Fruit fly (Drosophila melanogaster) whole organism, embryonic: Measurements from ENCODE around the gene CG15643.
A peak's percentile ranks its signal among the peaks of the same experiment; 100 is the strongest.

Source experiments
- BEAF-32 ChIP-seq: fragments of 200-800 bp; sonication (Bioruptor generic); optimal IDR thresholded peaks from 3 replicates; lab custom pipeline; 2017; ENCODE audit warnings: missing biosample characterization, missing genetic modification characterization, mild to moderate bottlenecking, moderate library complexity, missing genetic modification reagents
- CG10366 ChIP-seq: fragments of 200-800 bp; sonication (Bioruptor generic); IDR thresholded peaks from 2 replicates; pipeline ENCODE4 v1.3.6; 2022; ENCODE audit warnings: missing biosample characterization, missing genetic modification characterization
- CG10959 ChIP-seq: fragments of 200-800 bp; sonication (Bioruptor generic); IDR thresholded peaks from 2 replicates; pipeline ENCODE4 v1.3.6; 2022; ENCODE audit warnings: missing biosample characterization, missing genetic modification characterization
- CG11085 ChIP-seq: fragments of 200-800 bp; sonication (Bioruptor generic); IDR thresholded peaks from 2 replicates; pipeline ENCODE4 v1.3.6; 2022; ENCODE audit warnings: missing biosample characterization, missing genetic modification characterization
- CG12299 ChIP-seq: fragments of 200-800 bp; sonication (Bioruptor generic); optimal IDR thresholded peaks from 2 replicates; lab custom pipeline; 2018; ENCODE audit warnings: missing biosample characterization, mild to moderate bottlenecking, missing genetic modification characterization
- CG13287 ChIP-seq: fragments of 200-800 bp; sonication (Bioruptor generic); IDR thresholded peaks from 2 replicates; pipeline ENCODE4 v1.3.6; 2022; ENCODE audit warnings: missing biosample characterization, missing genetic modification characterization; ENCODE audit not compliant: partially characterized antibody
- CG14014 ChIP-seq: fragments of 200-800 bp; sonication (Bioruptor generic); IDR thresholded peaks from 2 replicates; pipeline ENCODE4 v1.3.6; 2022; ENCODE audit warnings: missing biosample characterization, missing genetic modification characterization
- CG15514 ChIP-seq: fragments of 200-800 bp; sonication (Bioruptor generic); optimal IDR thresholded peaks from 3 replicates; lab custom pipeline; 2017; ENCODE audit warnings: missing biosample characterization, missing genetic modification characterization, mild to moderate bottlenecking, moderate library complexity, missing genetic modification reagents
- CG1602 ChIP-seq: fragments of 200-800 bp; sonication (Bioruptor generic); optimal IDR thresholded peaks from 3 replicates; lab custom pipeline; 2016; ENCODE audit warnings: missing biosample characterization, missing genetic modification characterization
- CG1647 ChIP-seq: fragments of 200-800 bp; sonication (Bioruptor generic); optimal IDR thresholded peaks from 3 replicates; lab custom pipeline; 2016; ENCODE audit warnings: missing biosample characterization, missing genetic modification characterization
- CG17361 ChIP-seq: fragments of 200-800 bp; sonication (Bioruptor generic); IDR thresholded peaks from 3 replicates; pipeline ENCODE4 v1.3.6; 2022; ENCODE audit warnings: missing biosample characterization, missing genetic modification characterization
- CG18764 ChIP-seq: fragments of 200-800 bp; sonication (Bioruptor generic); optimal IDR thresholded peaks from 3 replicates; lab custom pipeline; 2016; ENCODE audit warnings: missing biosample characterization, missing genetic modification characterization
- CG2129 ChIP-seq: fragments of 200-800 bp; sonication (Bioruptor generic); IDR thresholded peaks from 2 replicates; pipeline ENCODE4 v1.3.6; 2022; ENCODE audit warnings: missing biosample characterization, missing genetic modification characterization; ENCODE audit not compliant: partially characterized antibody
- CG2712 ChIP-seq: fragments of 200-800 bp; optimal IDR thresholded peaks from 3 replicates; lab custom pipeline; 2019; ENCODE audit warnings: missing biosample characterization, mild to moderate bottlenecking, missing genetic modification characterization, moderate library complexity
- CG5245 ChIP-seq: fragments of 200-800 bp; sonication (Bioruptor generic); optimal IDR thresholded peaks from 3 replicates; lab custom pipeline; 2016; ENCODE audit warnings: missing biosample characterization, missing genetic modification characterization
- CG5953 ChIP-seq: fragments of 200-800 bp; sonication (Bioruptor generic); IDR thresholded peaks from 2 replicates; pipeline ENCODE4 v1.3.6; 2022; ENCODE audit warnings: missing biosample characterization, missing genetic modification characterization
- CG6689 ChIP-seq: fragments of 200-800 bp; sonication (Bioruptor generic); IDR thresholded peaks from 2 replicates; pipeline ENCODE4 v1.3.6; 2022; ENCODE audit warnings: missing biosample characterization, missing genetic modification characterization
- CG7928 ChIP-seq: fragments of 200-800 bp; sonication (Bioruptor generic); optimal IDR thresholded peaks from 2 replicates; lab custom pipeline; 2017; ENCODE audit warnings: missing biosample characterization, mild to moderate bottlenecking, missing genetic modification characterization
- CG8290 ChIP-seq, 3 experiments: fragments of 200-800 bp; sonication (Bioruptor generic); optimal IDR thresholded peaks; 2 replicates each; lab custom pipeline; 2016 to 2019; ENCODE audit warnings: missing biosample characterization in 3 of 3, missing genetic modification characterization in 3 of 3, mild to moderate bottlenecking in 2 of 3, moderate library complexity in 1 of 3
- CG9727 ChIP-seq: fragments of 200-800 bp; sonication (Bioruptor generic); optimal IDR thresholded peaks from 3 replicates; lab custom pipeline; 2017; ENCODE audit warnings: missing biosample characterization, mild to moderate bottlenecking, missing genetic modification characterization
- Dp ChIP-seq: fragments of 200-800 bp; sonication (Bioruptor generic); optimal IDR thresholded peaks from 2 replicates; lab custom pipeline; 2018; ENCODE audit warnings: missing biosample characterization, mild to moderate bottlenecking, missing genetic modification characterization, moderate library complexity
- Elba2 ChIP-seq: fragments of 200-800 bp; sonication (Bioruptor generic); optimal IDR thresholded peaks from 3 replicates; lab custom pipeline; 2016; ENCODE audit warnings: missing biosample characterization, missing genetic modification characterization
- Ets65A ChIP-seq: fragments of 200-800 bp; sonication (Bioruptor generic); peaks from one replicate; lab custom pipeline; 2016; ENCODE audit warnings: missing biosample characterization, missing genetic modification characterization
- Fer1 ChIP-seq: fragments of 200-800 bp; sonication (Bioruptor generic); optimal IDR thresholded peaks from 2 replicates; lab custom pipeline; 2017; ENCODE audit warnings: missing biosample characterization, mild to moderate bottlenecking, missing genetic modification characterization
- Hey ChIP-seq: fragments of 200-800 bp; sonication (Bioruptor generic); optimal IDR thresholded peaks from 3 replicates; lab custom pipeline; 2018; ENCODE audit warnings: missing biosample characterization, mild to moderate bottlenecking, missing genetic modification characterization
- MBD-R2 ChIP-seq: fragments of 200-800 bp; sonication (Bioruptor generic); IDR thresholded peaks from 2 replicates; pipeline ENCODE4 v1.3.6; 2022; ENCODE audit warnings: missing biosample characterization, missing genetic modification characterization
- MTF-1 ChIP-seq: fragments of 200-800 bp; sonication (Bioruptor generic); optimal IDR thresholded peaks from 2 replicates; lab custom pipeline; 2018; ENCODE audit warnings: missing biosample characterization, mild to moderate bottlenecking, missing genetic modification characterization, borderline replicate concordance
- Max ChIP-seq: fragments of 200-800 bp; sonication (Bioruptor generic); optimal IDR thresholded peaks from 2 replicates; lab custom pipeline; 2016; ENCODE audit warnings: missing biosample characterization, mild to moderate bottlenecking, missing genetic modification characterization
- Neu2 ChIP-seq: fragments of 200-800 bp; sonication (Bioruptor generic); optimal IDR thresholded peaks from 3 replicates; lab custom pipeline; 2016; ENCODE audit warnings: missing biosample characterization, missing genetic modification characterization, borderline replicate concordance
- Poxn ChIP-seq: fragments of 200-800 bp; sonication (Bioruptor generic); IDR thresholded peaks from 2 replicates; pipeline ENCODE4 v1.3.6; 2022; ENCODE audit warnings: missing biosample characterization, missing genetic modification characterization
- Six4 ChIP-seq: fragments of 200-800 bp; sonication (Bioruptor generic); optimal IDR thresholded peaks from 2 replicates; lab custom pipeline; 2016; ENCODE audit warnings: missing biosample characterization, missing genetic modification characterization
- Xrp1 ChIP-seq: fragments of 200-800 bp; sonication (Bioruptor generic); IDR thresholded peaks from 2 replicates; pipeline ENCODE4 v1.3.6; 2022; ENCODE audit warnings: missing biosample characterization, missing genetic modification characterization
- ap ChIP-seq: fragments of 200-800 bp; sonication (Bioruptor generic); IDR thresholded peaks from 2 replicates; pipeline ENCODE4 v1.3.6; 2022; ENCODE audit warnings: missing biosample characterization, missing genetic modification characterization
- chm ChIP-seq: fragments of 200-800 bp; sonication (Bioruptor generic); IDR thresholded peaks from 2 replicates; pipeline ENCODE4 v1.3.6; 2022; ENCODE audit warnings: missing biosample characterization, missing genetic modification characterization
- ci ChIP-seq: fragments of 200-800 bp; sonication (Bioruptor generic); IDR thresholded peaks from 3 replicates; pipeline ENCODE4 v1.3.6; 2022; ENCODE audit warnings: missing biosample characterization, missing genetic modification characterization
- da ChIP-seq: fragments of 200-800 bp; sonication (Bioruptor generic); optimal IDR thresholded peaks from 2 replicates; lab custom pipeline; 2016; ENCODE audit warnings: missing biosample characterization, missing genetic modification characterization
- disco-r ChIP-seq: fragments of 200-800 bp; sonication (Bioruptor generic); optimal IDR thresholded peaks from 2 replicates; lab custom pipeline; 2016; ENCODE audit warnings: missing biosample characterization, missing genetic modification characterization
- dm ChIP-seq: fragments of 200-800 bp; sonication (Bioruptor generic); optimal IDR thresholded peaks from 3 replicates; lab custom pipeline; 2016; ENCODE audit warnings: missing biosample characterization, missing genetic modification characterization
- dmrt99B ChIP-seq: fragments of 200-800 bp; sonication (Bioruptor generic); optimal IDR thresholded peaks from 2 replicates; lab custom pipeline; 2018; ENCODE audit warnings: missing biosample characterization, mild to moderate bottlenecking, missing genetic modification characterization, moderate library complexity
- emc ChIP-seq: fragments of 200-800 bp; sonication (Bioruptor generic); optimal IDR thresholded peaks from 2 replicates; lab custom pipeline; 2016; ENCODE audit warnings: missing biosample characterization, missing genetic modification characterization
- gce ChIP-seq: fragments of 200-800 bp; sonication (Bioruptor generic); IDR thresholded peaks from 3 replicates; pipeline ENCODE4 v1.3.6; 2022; ENCODE audit warnings: missing biosample characterization, missing genetic modification characterization
- hb ChIP-seq: fragments of 200-800 bp; sonication (Bioruptor generic); IDR thresholded peaks from 3 replicates; pipeline ENCODE4 v1.3.6; 2022; ENCODE audit warnings: missing biosample characterization, missing genetic modification characterization; ENCODE audit not compliant: partially characterized antibody
- mld ChIP-seq: fragments of 200-800 bp; sonication (Bioruptor generic); IDR thresholded peaks from 3 replicates; pipeline ENCODE4 v1.3.6; 2022; ENCODE audit warnings: missing biosample characterization, missing genetic modification characterization; ENCODE audit not compliant: partially characterized antibody
- p53 ChIP-seq: fragments of 200-800 bp; sonication (Bioruptor generic); optimal IDR thresholded peaks from 2 replicates; lab custom pipeline; 2016; ENCODE audit warnings: missing biosample characterization, missing genetic modification characterization
- prd ChIP-seq, 3 experiments: fragments of >200 bp in 2 of 3; fragments of 200-800 bp in 1 of 3; sonication (Bioruptor generic) in 1 of 3; optimal IDR thresholded peaks in 2 of 3; IDR thresholded peaks in 1 of 3; 2 replicates in 2 of 3; 3 replicates in 1 of 3; pipeline versions ENCODE4 v1.3.6 to Lab custom; 2017 to 2022; ENCODE audit warnings: missing biosample characterization in 1 of 3, missing genetic modification characterization in 1 of 3
- sc ChIP-seq, 3 experiments: fragments of >200 bp in 2 of 3; fragments of 200-800 bp in 1 of 3; sonication (Bioruptor generic) in 1 of 3; optimal IDR thresholded peaks; 2 replicates in 2 of 3; 3 replicates in 1 of 3; lab custom pipeline; 2017; ENCODE audit warnings: mild to moderate bottlenecking in 1 of 3, missing biosample characterization in 1 of 3, missing genetic modification characterization in 1 of 3, missing genetic modification reagents in 1 of 3
- slbo ChIP-seq: fragments of 200-800 bp; sonication (Bioruptor generic); IDR thresholded peaks from 2 replicates; pipeline ENCODE4 v1.3.6; 2022; ENCODE audit warnings: missing biosample characterization, missing genetic modification characterization
- sqz ChIP-seq: fragments of 200-800 bp; sonication (Bioruptor generic); optimal IDR thresholded peaks from 3 replicates; lab custom pipeline; 2018; ENCODE audit warnings: missing biosample characterization, mild to moderate bottlenecking, missing genetic modification characterization
- zen2 ChIP-seq: fragments of 200-800 bp; sonication (Bioruptor generic); IDR thresholded peaks from 3 replicates; pipeline ENCODE4 v1.3.6; 2022; ENCODE audit warnings: missing biosample characterization, missing genetic modification characterization; ENCODE audit not compliant: partially characterized antibody

The CG15643 gene

DNA sequence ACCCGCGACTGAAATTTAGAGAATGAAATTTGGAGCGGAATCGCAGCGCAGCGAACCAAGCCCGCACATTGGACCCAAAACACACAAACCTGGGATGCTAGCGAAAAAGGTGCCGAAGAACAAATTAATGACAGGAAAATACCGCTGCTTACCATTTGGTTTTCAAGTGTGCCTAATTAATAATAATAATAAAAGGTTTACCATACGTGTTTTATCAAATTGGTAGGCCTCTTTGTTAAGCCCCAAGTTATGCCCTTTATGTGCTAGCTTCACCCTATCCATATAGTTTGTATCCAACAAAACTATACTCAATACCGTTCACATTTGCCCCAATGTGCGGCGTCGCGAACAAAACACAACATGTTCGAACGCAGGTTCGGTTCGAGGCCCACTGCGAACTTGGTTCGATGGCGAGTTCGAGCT, 17.7 kb downstream of the CG15643 start, which contains the start of gene Ac13E (continued):
- TF ChIP-seq CG2712 (tag; lab: Kevin White, UChicago) = peak; percentile 93
- peak; percentile 93 for TF ChIP-seq CG6689 (GFP tag; lab: Robert Waterston, UW)
- no peak for TF ChIP-seq prd (optimal IDR thresholded peaks at IDR 0.05; lab: Kevin White, UChicago)
- TF ChIP-seq prd (GFP tag; IDR thresholded peaks at IDR 0.05; lab: Robert Waterston, UW) = peak; percentile 91
- peak; percentile 82 for TF ChIP-seq CG10366
- TF ChIP-seq CG18764 = peak; percentile 82
- peak; percentile 86 for TF ChIP-seq ci (GFP tag; lab: Robert Waterston, UW)
- peak; percentile 70 for TF ChIP-seq dm (GFP tag; lab: Kevin White, UChicago)
- peak; percentile 79 for TF ChIP-seq sqz (GFP tag; lab: Kevin White, UChicago)
- peak; percentile 94 for TF ChIP-seq Ets65A
- TF ChIP-seq CG17361 (GFP tag; lab: Robert Waterston, UW) = peak; percentile 95
- TF ChIP-seq Neu2 = no peak
- TF ChIP-seq Fer1 (GFP tag; lab: Kevin White, UChicago) = peak; percentile 94
- peak; percentile 80; the same call in 2 of the 3 replicates for TF ChIP-seq hb (GFP tag; lab: Robert Waterston, UW)
- TF ChIP-seq p53 = peak; percentile 20
- TF ChIP-seq Six4 (GFP tag; lab: Kevin White, UChicago) = peak; percentile 85
- peak; percentile 76 for TF ChIP-seq CG10959
- TF ChIP-seq Elba2 = peak; percentile 41
- TF ChIP-seq zen2 (GFP tag; lab: Robert Waterston, UW) = no peak
- peak; percentile 90 for TF ChIP-seq CG9727 (GFP tag; lab: Kevin White, UChicago)
- TF ChIP-seq dmrt99B (tag; lab: Kevin White, UChicago) = peak; percentile 92
- no peak for TF ChIP-seq emc (GFP tag; lab: Kevin White, UChicago)
- 0 out of 3 replicates have a peak, but pooled peaks have one; percentile 69 for TF ChIP-seq gce (GFP tag; lab: Robert Waterston, UW)
- TF ChIP-seq CG11085 = peak; percentile 64; the same call in 1 of the 2 replicates
- no peak for TF ChIP-seq sc (optimal IDR thresholded peaks at IDR 0.05; lab: Kevin White, UChicago)
- TF ChIP-seq sc (GFP tag; optimal IDR thresholded peaks at IDR 0.05; lab: Kevin White, UChicago) = peak; percentile 84
- TF ChIP-seq CG1647 = peak; percentile 73
- TF ChIP-seq CG14014 (GFP tag; lab: Robert Waterston, UW) = peak; percentile 92
- TF ChIP-seq CG2129 = no peak
- TF ChIP-seq da (GFP tag; lab: Kevin White, UChicago) = peak; percentile 47
- TF ChIP-seq Hey = peak; percentile 52
- TF ChIP-seq CG1602 (GFP tag; lab: Kevin White, UChicago) = peak; percentile 85
- peak; percentile 55; the same call in 1 of the 2 replicates for TF ChIP-seq MBD-R2 (GFP tag; lab: Robert Waterston, UW)
- peak; percentile 82 for TF ChIP-seq Max
- TF ChIP-seq ap = peak; percentile 65
- TF ChIP-seq CG7928 (GFP tag; lab: Kevin White, UChicago) = peak; percentile 59
- TF ChIP-seq CG15514 (GFP tag; lab: Kevin White, UChicago) = peak; percentile 81
- TF ChIP-seq MTF-1 (GFP tag; lab: Kevin White, UChicago) = peak; percentile 57
- peak; percentile 86 for TF ChIP-seq CG12299 (tag; lab: Kevin White, UChicago)
- peak; percentile 15; the same call in 1 of the 3 replicates for TF ChIP-seq mld (GFP tag; lab: Robert Waterston, UW)
- TF ChIP-seq CG13287 = peak; percentile 58
- TF ChIP-seq slbo = peak; percentile 85
- TF ChIP-seq Dp = no peak
- peak; percentile 38; the same call in 1 of the 2 replicates for TF ChIP-seq Poxn
- TF ChIP-seq CG8290 (GFP tag; optimal IDR thresholded peaks at IDR 0.05; lab: Kevin White, UChicago) = peak; percentile 68
- TF ChIP-seq CG8290 (tag; optimal IDR thresholded peaks at IDR 0.05; lab: Kevin White, UChicago) = peak; percentile 54 to 68
- peak; percentile 70 for TF ChIP-seq disco-r (GFP tag; lab: Kevin White, UChicago)
- no peak for TF ChIP-seq BEAF-32 (GFP tag; lab: Kevin White, UChicago)
- peak; percentile 54; the same call in 1 of the 2 replicates for TF ChIP-seq CG5953 (GFP tag; lab: Robert Waterston, UW)
- peak; percentile 47; the same call in 1 of the 2 replicates for TF ChIP-seq chm (GFP tag; lab: Robert Waterston, UW)
- peak; percentile 93 for TF ChIP-seq Xrp1 (GFP tag; lab: Robert Waterston, UW)
- peak; percentile 74 for TF ChIP-seq CG5245 (GFP tag; lab: Kevin White, UChicago)
